Fruit fly (Drosophila melanogaster) whole organism, embryonic: ENCODE measurements around the gene Nep2.

Experiments
- Bdp1 ChIP-seq: fragments of 200-800 bp; sonication (Bioruptor generic); optimal IDR thresholded peaks from 3 replicates; lab custom pipeline; 2016; ENCODE audit warnings: missing biosample characterization, missing genetic modification characterization
- Bgb ChIP-seq: fragments of 200-800 bp; sonication (Bioruptor generic); IDR thresholded peaks from 2 replicates; pipeline ENCODE4 v1.3.6; 2022; ENCODE audit warnings: missing biosample characterization, missing genetic modification characterization; ENCODE audit not compliant: partially characterized antibody
- BtbVII ChIP-seq: fragments of 200-800 bp; sonication (Bioruptor generic); optimal IDR thresholded peaks from 3 replicates; lab custom pipeline; 2017; ENCODE audit warnings: missing biosample characterization, mild to moderate bottlenecking, missing genetic modification characterization
- CG12942 ChIP-seq: fragments of 200-800 bp; sonication (Bioruptor generic); optimal IDR thresholded peaks from 3 replicates; lab custom pipeline; 2016; ENCODE audit warnings: missing biosample characterization, missing genetic modification characterization
- CG13287 ChIP-seq: fragments of 200-800 bp; sonication (Bioruptor generic); IDR thresholded peaks from 2 replicates; pipeline ENCODE4 v1.3.6; 2022; ENCODE audit warnings: missing biosample characterization, missing genetic modification characterization; ENCODE audit not compliant: partially characterized antibody
- CG14860 ChIP-seq: fragments of 200-800 bp; sonication (Bioruptor generic); IDR thresholded peaks from 3 replicates; pipeline ENCODE4 v1.3.6; 2022; ENCODE audit warnings: missing biosample characterization, missing genetic modification characterization; ENCODE audit not compliant: partially characterized antibody
- CG16813 ChIP-seq: fragments of 200-800 bp; sonication (Bioruptor generic); IDR thresholded peaks from 3 replicates; pipeline ENCODE4 v1.3.6; 2022; ENCODE audit warnings: missing biosample characterization, missing genetic modification characterization; ENCODE audit not compliant: partially characterized antibody
- CG17385 ChIP-seq: fragments of 200-800 bp; sonication (Bioruptor generic); optimal IDR thresholded peaks from 3 replicates; lab custom pipeline; 2018; ENCODE audit warnings: missing biosample characterization, mild to moderate bottlenecking, missing genetic modification characterization
- CG31224 ChIP-seq: fragments of 200-800 bp; sonication (Bioruptor generic); IDR thresholded peaks from 2 replicates; pipeline ENCODE4 v1.3.6; 2022; ENCODE audit warnings: missing biosample characterization, missing genetic modification characterization
- CG3163 ChIP-seq: fragments of 200-800 bp; sonication (Bioruptor generic); optimal IDR thresholded peaks from 3 replicates; lab custom pipeline; 2016; ENCODE audit warnings: missing biosample characterization, missing genetic modification characterization
- CG34422 ChIP-seq: fragments of 200-800 bp; sonication (Bioruptor generic); IDR thresholded peaks from 3 replicates; pipeline ENCODE4 v1.3.6; 2022; ENCODE audit warnings: missing biosample characterization, missing genetic modification characterization
- CG4707 ChIP-seq: fragments of 200-800 bp; sonication (Bioruptor generic); optimal IDR thresholded peaks from 2 replicates; lab custom pipeline; 2018; ENCODE audit warnings: missing biosample characterization, mild to moderate bottlenecking, missing genetic modification characterization, moderate library complexity
- CG5245 ChIP-seq: fragments of 200-800 bp; sonication (Bioruptor generic); optimal IDR thresholded peaks from 3 replicates; lab custom pipeline; 2016; ENCODE audit warnings: missing biosample characterization, missing genetic modification characterization
- CG7271 ChIP-seq: fragments of 200-800 bp; sonication (Bioruptor generic); optimal IDR thresholded peaks from 2 replicates; lab custom pipeline; 2018; ENCODE audit warnings: missing biosample characterization, mild to moderate bottlenecking, missing genetic modification characterization, moderate library complexity
- CG7963 ChIP-seq: fragments of 200-800 bp; sonication (Bioruptor generic); IDR thresholded peaks from 3 replicates; pipeline ENCODE4 v1.3.6; 2022; ENCODE audit warnings: missing biosample characterization, missing genetic modification characterization; ENCODE audit not compliant: partially characterized antibody
- CG8089 ChIP-seq: fragments of 200-800 bp; sonication (Bioruptor generic); optimal IDR thresholded peaks from 3 replicates; lab custom pipeline; 2016; ENCODE audit warnings: missing biosample characterization, missing genetic modification characterization
- D ChIP-seq, 2 experiments: fragments of 200-800 bp in 1 of 2; fragments of >200 bp in 1 of 2; sonication (Bioruptor generic) in 1 of 2; optimal IDR thresholded peaks; 2 replicates in 1 of 2; 3 replicates in 1 of 2; lab custom pipeline; 2017; ENCODE audit warnings: mild to moderate bottlenecking in 1 of 2, missing biosample characterization in 1 of 2, missing genetic modification characterization in 1 of 2, missing genetic modification reagents in 1 of 2
- D19A ChIP-seq: fragments of 200-800 bp; optimal IDR thresholded peaks from 3 replicates; lab custom pipeline; 2019; ENCODE audit warnings: missing biosample characterization, mild to moderate bottlenecking, missing genetic modification characterization, moderate library complexity
- Scr ChIP-seq: fragments of 200-800 bp; sonication (Bioruptor generic); IDR thresholded peaks from 2 replicates; pipeline ENCODE4 v1.3.6; 2022; ENCODE audit warnings: missing biosample characterization, missing genetic modification characterization; ENCODE audit not compliant: partially characterized antibody
- Sin3A ChIP-seq: fragments of >200 bp; optimal IDR thresholded peaks from 2 replicates; lab custom pipeline; 2018
- al ChIP-seq: fragments of 200-800 bp; sonication (Bioruptor generic); IDR thresholded peaks from 2 replicates; pipeline ENCODE4 v1.3.6; 2022; ENCODE audit warnings: missing biosample characterization, missing genetic modification characterization
- aop ChIP-seq: fragments of 200-800 bp; sonication (Bioruptor generic); IDR thresholded peaks from 2 replicates; pipeline ENCODE4 v1.3.6; 2022; ENCODE audit warnings: missing biosample characterization, missing genetic modification characterization
- ato ChIP-seq: fragments of 200-800 bp; sonication (Bioruptor generic); IDR thresholded peaks from 2 replicates; pipeline ENCODE4 v1.3.6; 2022; ENCODE audit warnings: missing biosample characterization, missing genetic modification characterization; ENCODE audit not compliant: partially characterized antibody
- bab2 ChIP-seq: fragments of 200-800 bp; sonication (Bioruptor generic); optimal IDR thresholded peaks from 2 replicates; lab custom pipeline; 2016; ENCODE audit warnings: missing biosample characterization, missing genetic modification characterization
- bbx ChIP-seq: fragments of 200-800 bp; sonication (Bioruptor generic); IDR thresholded peaks from 2 replicates; pipeline ENCODE4 v1.3.6; 2022; ENCODE audit warnings: missing biosample characterization, missing genetic modification characterization; ENCODE audit not compliant: partially characterized antibody
- bsh ChIP-seq, 2 experiments: fragments of 200-800 bp; sonication (Bioruptor generic); optimal IDR thresholded peaks; 2 replicates each; lab custom pipeline; 2017 to 2018; ENCODE audit warnings: mild to moderate bottlenecking in 2 of 2, missing biosample characterization in 2 of 2, missing genetic modification characterization in 2 of 2, moderate library complexity in 1 of 2
- cg ChIP-seq: fragments of 200-800 bp; sonication (Bioruptor generic); optimal IDR thresholded peaks from 3 replicates; lab custom pipeline; 2019; ENCODE audit warnings: missing biosample characterization, mild to moderate bottlenecking, missing genetic modification characterization, moderate library complexity
- chinmo ChIP-seq: fragments of 200-800 bp; sonication (Bioruptor generic); IDR thresholded peaks from 4 replicates; pipeline ENCODE4 v1.3.6; 2022; ENCODE audit warnings: missing biosample characterization, missing genetic modification characterization; ENCODE audit not compliant: partially characterized antibody
- da ChIP-seq: fragments of 200-800 bp; sonication (Bioruptor generic); optimal IDR thresholded peaks from 2 replicates; lab custom pipeline; 2016; ENCODE audit warnings: missing biosample characterization, missing genetic modification characterization
- gce ChIP-seq: fragments of 200-800 bp; sonication (Bioruptor generic); IDR thresholded peaks from 3 replicates; pipeline ENCODE4 v1.3.6; 2022; ENCODE audit warnings: missing biosample characterization, missing genetic modification characterization
- gfzf ChIP-seq: fragments of 200-800 bp; sonication (Bioruptor generic); optimal IDR thresholded peaks from 2 replicates; lab custom pipeline; 2016; ENCODE audit warnings: missing biosample characterization, mild to moderate bottlenecking, missing genetic modification characterization, moderate library complexity
- grau ChIP-seq: fragments of 200-800 bp; optimal IDR thresholded peaks from 3 replicates; lab custom pipeline; 2019; ENCODE audit warnings: missing biosample characterization, mild to moderate bottlenecking, missing genetic modification characterization, moderate library complexity
- gsb ChIP-seq: fragments of 200-800 bp; sonication (Bioruptor generic); IDR thresholded peaks from 2 replicates; pipeline ENCODE4 v1.3.6; 2022; ENCODE audit warnings: missing biosample characterization, missing genetic modification characterization
- hb ChIP-seq: fragments of 200-800 bp; sonication (Bioruptor generic); IDR thresholded peaks from 3 replicates; pipeline ENCODE4 v1.3.6; 2022; ENCODE audit warnings: missing biosample characterization, missing genetic modification characterization; ENCODE audit not compliant: partially characterized antibody
- jumu ChIP-seq: fragments of 200-800 bp; sonication (Bioruptor generic); optimal IDR thresholded peaks from 3 replicates; lab custom pipeline; 2016; ENCODE audit warnings: missing biosample characterization, missing genetic modification characterization
- lola ChIP-seq, 3 experiments: fragments of >200 bp in 2 of 3; fragments of 200-800 bp in 1 of 3; sonication (Bioruptor generic) in 1 of 3; optimal IDR thresholded peaks; 2 replicates each; lab custom pipeline; 2017 to 2019; ENCODE audit warnings: missing biosample characterization in 3 of 3, missing genetic modification characterization in 3 of 3, mild to moderate bottlenecking in 1 of 3, moderate library complexity in 1 of 3
- nerfin-2 ChIP-seq: fragments of 200-800 bp; sonication (Bioruptor generic); IDR thresholded peaks from 2 replicates; pipeline ENCODE4 v1.3.6; 2022; ENCODE audit warnings: missing biosample characterization, missing genetic modification characterization; ENCODE audit not compliant: partially characterized antibody
- pan ChIP-seq, 4 experiments: fragments of >200 bp in 3 of 4; fragments of 200-800 bp in 1 of 4; sonication (Bioruptor generic) in 1 of 4; optimal IDR thresholded peaks in 3 of 4; IDR thresholded peaks in 1 of 4; 2 replicates each; pipeline versions ENCODE4 v1.3.6 to Lab custom; 2017 to 2022; ENCODE audit warnings: missing biosample characterization in 2 of 4, missing genetic modification characterization in 2 of 4, mixed read lengths in 1 of 4
- repo ChIP-seq: fragments of 200-800 bp; sonication (Bioruptor generic); optimal IDR thresholded peaks from 2 replicates; lab custom pipeline; 2016; ENCODE audit warnings: missing biosample characterization, missing genetic modification characterization
- sc ChIP-seq, 3 experiments: fragments of >200 bp in 2 of 3; fragments of 200-800 bp in 1 of 3; sonication (Bioruptor generic) in 1 of 3; optimal IDR thresholded peaks; 2 replicates in 2 of 3; 3 replicates in 1 of 3; lab custom pipeline; 2017; ENCODE audit warnings: mild to moderate bottlenecking in 1 of 3, missing biosample characterization in 1 of 3, missing genetic modification characterization in 1 of 3, missing genetic modification reagents in 1 of 3
- sd ChIP-seq: fragments of 200-800 bp; sonication (Bioruptor generic); optimal IDR thresholded peaks from 3 replicates; lab custom pipeline; 2018; ENCODE audit warnings: missing biosample characterization, mild to moderate bottlenecking, missing genetic modification characterization, moderate library complexity
- sqz ChIP-seq: fragments of 200-800 bp; sonication (Bioruptor generic); optimal IDR thresholded peaks from 3 replicates; lab custom pipeline; 2018; ENCODE audit warnings: missing biosample characterization, mild to moderate bottlenecking, missing genetic modification characterization
- stwl ChIP-seq: fragments of 200-800 bp; sonication (Bioruptor generic); optimal IDR thresholded peaks from 3 replicates; lab custom pipeline; 2018; ENCODE audit warnings: missing biosample characterization, mild to moderate bottlenecking, missing genetic modification characterization, moderate library complexity
- tna ChIP-seq: fragments of 200-800 bp; sonication (Bioruptor generic); IDR thresholded peaks from 2 replicates; pipeline ENCODE4 v1.3.6; 2022; ENCODE audit warnings: missing biosample characterization, missing genetic modification characterization; ENCODE audit not compliant: partially characterized antibody

The Nep2 gene

dm6 chr3R:4740592-4741500 is 9.2 kb upstream of the Nep2 start (continued):
- TF ChIP-seq CG8089 (GFP tag; lab: Kevin White, UChicago) (no peak), gfzf (GFP tag; lab: Kevin White, UChicago) (no peak), Bgb (GFP tag; lab: Robert Waterston, UW) (0 out of 2 replicates have a peak, but pooled peaks have one; percentile 27), gce (GFP tag; lab: Robert Waterston, UW) (no peak), hb (GFP tag; lab: Robert Waterston, UW) (peak; percentile 80; the same call in 2 of the 3 replicates), CG7271 (no peak), gsb (GFP tag; lab: Robert Waterston, UW) (no peak), tna (GFP tag; lab: Robert Waterston, UW) (peak; percentile 83), sqz (peak; percentile 94), Sin3A (lab: Kevin White, UChicago) (no peak), CG12942 (GFP tag; lab: Kevin White, UChicago) (no peak), CG5245 (GFP tag; lab: Kevin White, UChicago) (no peak), CG34422 (GFP tag; lab: Robert Waterston, UW) (no peak), da (GFP tag; lab: Kevin White, UChicago) (no peak), CG16813 (GFP tag; lab: Robert Waterston, UW) (peak; percentile 69), CG13287 (peak; percentile 15; the same call in 1 of the 2 replicates), D19A (tag; lab: Kevin White, UChicago) (peak; percentile 72), nerfin-2 (GFP tag; lab: Robert Waterston, UW) (peak; percentile 83), CG17385 (no peak), cg (GFP tag; lab: Kevin White, UChicago) (peak; percentile 2), Bdp1 (GFP tag; lab: Kevin White, UChicago) (no peak), bab2 (GFP tag; lab: Kevin White, UChicago) (no peak), sd (tag; lab: Kevin White, UChicago) (peak; percentile 70), CG31224 (GFP tag; lab: Robert Waterston, UW) (no peak), CG7963 (peak; percentile 67; the same call in 2 of the 3 replicates), grau (no peak), ato (peak; percentile 19; the same call in 1 of the 2 replicates), bbx (GFP tag; lab: Robert Waterston, UW) (peak; percentile 69), Scr (GFP tag; lab: Robert Waterston, UW) (peak; percentile 56), CG3163 (GFP tag; lab: Kevin White, UChicago) (peak; percentile 97), lola (GFP tag; optimal IDR thresholded peaks at IDR 0.05; lab: Kevin White, UChicago) (no peak), D (optimal IDR thresholded peaks at IDR 0.05; lab: Kevin White, UChicago) (no peak), D (GFP tag; optimal IDR thresholded peaks at IDR 0.05; lab: Kevin White, UChicago) (no peak), pan (optimal IDR thresholded peaks at IDR 0.05; lab: Kevin White, UChicago) (no peak), pan (GFP tag; optimal IDR thresholded peaks at IDR 0.05 in 1 of 2, IDR thresholded peaks at IDR 0.05 in 1 of 2) (peak in 1 of 2 experiments; percentile 16), BtbVII (no peak), stwl (tag; lab: Kevin White, UChicago) (peak; percentile 26), aop (GFP tag; lab: Robert Waterston, UW) (no peak), CG4707 (GFP tag; lab: Kevin White, UChicago) (no peak), repo (no peak), sc (optimal IDR thresholded peaks at IDR 0.05; lab: Kevin White, UChicago) (no peak), sc (GFP tag; optimal IDR thresholded peaks at IDR 0.05; lab: Kevin White, UChicago) (no peak), al (GFP tag; lab: Robert Waterston, UW) (no peak), CG14860 (GFP tag; lab: Robert Waterston, UW) (peak; percentile 76), chinmo (GFP tag; lab: Robert Waterston, UW) (0 out of 4 replicates have a peak, but pooled peaks have one; percentile 32), jumu (GFP tag; lab: Kevin White, UChicago) (no peak), bsh (GFP tag; optimal IDR thresholded peaks at IDR 0.05; lab: Kevin White, UChicago) (peak in 1 of 2 experiments; percentile 93)
